Fruit fly (Drosophila melanogaster) whole organism, embryonic: ENCODE results near the gene CG7974.

Source experiments
- Atf6 ChIP-seq: fragments of 200-800 bp; sonication (Bioruptor generic); IDR thresholded peaks from 2 replicates; pipeline ENCODE4 v1.3.6; 2022; ENCODE audit warnings: missing biosample characterization, missing genetic modification characterization
- Blimp-1 ChIP-seq: fragments of 200-800 bp; sonication (Bioruptor generic); optimal IDR thresholded peaks from 3 replicates; lab custom pipeline; 2018; ENCODE audit warnings: missing biosample characterization, missing genetic modification characterization, mild to moderate bottlenecking, moderate library complexity, missing genetic modification reagents
- CG10431 ChIP-seq: fragments of 200-800 bp; sonication (Bioruptor generic); optimal IDR thresholded peaks from 3 replicates; lab custom pipeline; 2018; ENCODE audit warnings: missing biosample characterization, mild to moderate bottlenecking, missing genetic modification characterization
- CG12219 ChIP-seq: fragments of 200-800 bp; sonication (Bioruptor generic); optimal IDR thresholded peaks from 3 replicates; lab custom pipeline; 2018; ENCODE audit warnings: missing biosample characterization, mild to moderate bottlenecking, missing genetic modification characterization
- CG17186 ChIP-seq: fragments of 200-800 bp; sonication (Bioruptor generic); optimal IDR thresholded peaks from 3 replicates; lab custom pipeline; 2017; ENCODE audit warnings: missing biosample characterization, missing genetic modification reagents, missing genetic modification characterization
- CG17359 ChIP-seq: fragments of 200-800 bp; sonication (Bioruptor generic); optimal IDR thresholded peaks from 3 replicates; lab custom pipeline; 2018; ENCODE audit warnings: missing biosample characterization, mild to moderate bottlenecking, missing genetic modification characterization, moderate library complexity
- CG18011 ChIP-seq: fragments of 200-800 bp; sonication (Bioruptor generic); optimal IDR thresholded peaks from 2 replicates; lab custom pipeline; 2017; ENCODE audit warnings: missing biosample characterization, missing genetic modification characterization, mild to moderate bottlenecking, moderate library complexity, missing genotype
- CG3065 ChIP-seq: fragments of 200-800 bp; sonication (Bioruptor generic); optimal IDR thresholded peaks from 2 replicates; lab custom pipeline; 2016; ENCODE audit warnings: missing biosample characterization, missing genetic modification characterization
- CG31224 ChIP-seq: fragments of 200-800 bp; sonication (Bioruptor generic); IDR thresholded peaks from 2 replicates; pipeline ENCODE4 v1.3.6; 2022; ENCODE audit warnings: missing biosample characterization, missing genetic modification characterization
- CG3281 ChIP-seq: fragments of 200-800 bp; sonication (Bioruptor generic); optimal IDR thresholded peaks from 3 replicates; lab custom pipeline; 2017; ENCODE audit warnings: missing biosample characterization, mild to moderate bottlenecking, missing genetic modification characterization
- CG3407 ChIP-seq: fragments of 200-800 bp; sonication (Bioruptor generic); optimal IDR thresholded peaks from 2 replicates; lab custom pipeline; 2018; ENCODE audit warnings: missing biosample characterization, mild to moderate bottlenecking, missing genetic modification characterization
- CG4328 ChIP-seq: fragments of 200-800 bp; sonication (Bioruptor generic); optimal IDR thresholded peaks from 3 replicates; lab custom pipeline; 2017; ENCODE audit warnings: missing biosample characterization, missing genetic modification reagents, missing genetic modification characterization
- CG5245 ChIP-seq: fragments of 200-800 bp; sonication (Bioruptor generic); optimal IDR thresholded peaks from 3 replicates; lab custom pipeline; 2016; ENCODE audit warnings: missing biosample characterization, missing genetic modification characterization
- CG8290 ChIP-seq, 3 experiments: fragments of 200-800 bp; sonication (Bioruptor generic); optimal IDR thresholded peaks; 2 replicates each; lab custom pipeline; 2016 to 2019; ENCODE audit warnings: missing biosample characterization in 3 of 3, missing genetic modification characterization in 3 of 3, mild to moderate bottlenecking in 2 of 3, moderate library complexity in 1 of 3
- CG8944 ChIP-seq: fragments of 200-800 bp; sonication (Bioruptor generic); optimal IDR thresholded peaks from 3 replicates; lab custom pipeline; 2016; ENCODE audit warnings: missing biosample characterization, missing genetic modification characterization
- CG9932 ChIP-seq: fragments of 200-800 bp; sonication (Bioruptor generic); IDR thresholded peaks from 2 replicates; pipeline ENCODE4 v1.3.6; 2022; ENCODE audit warnings: missing biosample characterization, missing genetic modification characterization
- CTCF ChIP-seq: fragments of 200-800 bp; sonication (Bioruptor generic); optimal IDR thresholded peaks from 2 replicates; lab custom pipeline; 2017; ENCODE audit warnings: missing biosample characterization, mild to moderate bottlenecking, missing genetic modification characterization, moderate library complexity
- D ChIP-seq, 2 experiments: fragments of 200-800 bp in 1 of 2; fragments of >200 bp in 1 of 2; sonication (Bioruptor generic) in 1 of 2; optimal IDR thresholded peaks; 2 replicates in 1 of 2; 3 replicates in 1 of 2; lab custom pipeline; 2017; ENCODE audit warnings: mild to moderate bottlenecking in 1 of 2, missing biosample characterization in 1 of 2, missing genetic modification characterization in 1 of 2, missing genetic modification reagents in 1 of 2
- Dfd ChIP-seq, 2 experiments: fragments of >200 bp; optimal IDR thresholded peaks; 2 replicates each; lab custom pipeline; 2017; ENCODE audit warnings: missing biosample characterization in 2 of 2, missing genetic modification characterization in 2 of 2
- Doc2 ChIP-seq: fragments of 200-800 bp; sonication (Bioruptor generic); IDR thresholded peaks from 2 replicates; pipeline ENCODE4 v1.3.6; 2022; ENCODE audit warnings: missing biosample characterization, missing genetic modification characterization
- ERR ChIP-seq: fragments of 200-800 bp; sonication (Bioruptor generic); optimal IDR thresholded peaks from 2 replicates; lab custom pipeline; 2016; ENCODE audit warnings: missing biosample characterization, missing genetic modification characterization
- H15 ChIP-seq: fragments of 200-800 bp; sonication (Bioruptor generic); IDR thresholded peaks from 3 replicates; pipeline ENCODE4 v1.3.6; 2022; ENCODE audit warnings: missing biosample characterization, missing genetic modification characterization
- Kr ChIP-seq: fragments of 200-800 bp; sonication (Bioruptor generic); optimal IDR thresholded peaks from 2 replicates; lab custom pipeline; 2017; ENCODE audit warnings: missing biosample characterization, mild to moderate bottlenecking, missing genetic modification characterization
- Med ChIP-seq: fragments of 200-800 bp; sonication (Bioruptor generic); peaks from one replicate; lab custom pipeline; 2016; ENCODE audit warnings: missing biosample characterization, missing genetic modification characterization, mild to moderate bottlenecking, inconsistent platforms, moderate library complexity
- NC2α ChIP-seq: fragments of 200-800 bp; sonication (Bioruptor generic); optimal IDR thresholded peaks from 2 replicates; lab custom pipeline; 2016; ENCODE audit warnings: missing biosample characterization, missing genetic modification characterization
- Tbp ChIP-seq: fragments of >200 bp; optimal IDR thresholded peaks from 2 replicates; lab custom pipeline; 2018; ENCODE audit warnings: missing biosample characterization, missing genetic modification characterization
- ap ChIP-seq: fragments of 200-800 bp; sonication (Bioruptor generic); IDR thresholded peaks from 2 replicates; pipeline ENCODE4 v1.3.6; 2022; ENCODE audit warnings: missing biosample characterization, missing genetic modification characterization
- bab2 ChIP-seq: fragments of 200-800 bp; sonication (Bioruptor generic); optimal IDR thresholded peaks from 2 replicates; lab custom pipeline; 2016; ENCODE audit warnings: missing biosample characterization, missing genetic modification characterization
- br ChIP-seq: fragments of >200 bp; optimal IDR thresholded peaks from 2 replicates; lab custom pipeline; 2017
- btn ChIP-seq: fragments of 200-800 bp; sonication (Bioruptor generic); optimal IDR thresholded peaks from 2 replicates; lab custom pipeline; 2016; ENCODE audit warnings: missing biosample characterization, missing genetic modification characterization
- chif ChIP-seq, 2 experiments: fragments of 200-800 bp; sonication (Bioruptor generic); optimal IDR thresholded peaks; 3 replicates each; lab custom pipeline; 2016; ENCODE audit warnings: missing biosample characterization in 2 of 2, missing genetic modification characterization in 2 of 2
- chm ChIP-seq: fragments of 200-800 bp; sonication (Bioruptor generic); IDR thresholded peaks from 2 replicates; pipeline ENCODE4 v1.3.6; 2022; ENCODE audit warnings: missing biosample characterization, missing genetic modification characterization
- crp ChIP-seq, 2 experiments: fragments of 200-800 bp; sonication (Bioruptor generic); optimal IDR thresholded peaks; 2 replicates in 1 of 2; 3 replicates in 1 of 2; lab custom pipeline; 2017; ENCODE audit warnings: missing biosample characterization in 2 of 2, missing genetic modification characterization in 2 of 2, mild to moderate bottlenecking in 1 of 2, moderate library complexity in 1 of 2
- dm ChIP-seq: fragments of 200-800 bp; sonication (Bioruptor generic); optimal IDR thresholded peaks from 3 replicates; lab custom pipeline; 2016; ENCODE audit warnings: missing biosample characterization, missing genetic modification characterization
- fd102C ChIP-seq: fragments of 200-800 bp; sonication (Bioruptor generic); optimal IDR thresholded peaks from 2 replicates; lab custom pipeline; 2018; ENCODE audit warnings: missing biosample characterization, mild to moderate bottlenecking, missing genetic modification characterization, moderate library complexity
- fd96Cb ChIP-seq: fragments of 200-800 bp; sonication (Bioruptor generic); optimal IDR thresholded peaks from 2 replicates; lab custom pipeline; 2018; ENCODE audit warnings: missing biosample characterization, mild to moderate bottlenecking, missing genetic modification characterization, moderate library complexity
- gcm2 ChIP-seq: fragments of 200-800 bp; sonication (Bioruptor generic); optimal IDR thresholded peaks from 2 replicates; lab custom pipeline; 2016; ENCODE audit warnings: missing biosample characterization, missing genetic modification characterization
- gfzf ChIP-seq: fragments of 200-800 bp; sonication (Bioruptor generic); optimal IDR thresholded peaks from 2 replicates; lab custom pipeline; 2016; ENCODE audit warnings: missing biosample characterization, mild to moderate bottlenecking, missing genetic modification characterization, moderate library complexity
- hth ChIP-seq: fragments of >200 bp; optimal IDR thresholded peaks from 2 replicates; lab custom pipeline; 2017; ENCODE audit warnings: inconsistent platforms
- kay ChIP-seq: fragments of 200-800 bp; sonication (Bioruptor generic); optimal IDR thresholded peaks from 2 replicates; lab custom pipeline; 2016; ENCODE audit warnings: missing biosample characterization, missing genetic modification characterization
- onecut ChIP-seq: fragments of 200-800 bp; sonication (Bioruptor generic); IDR thresholded peaks from 2 replicates; pipeline ENCODE4 v1.3.6; 2022; ENCODE audit warnings: missing biosample characterization, missing genetic modification characterization
- p53 ChIP-seq: fragments of 200-800 bp; sonication (Bioruptor generic); optimal IDR thresholded peaks from 2 replicates; lab custom pipeline; 2016; ENCODE audit warnings: missing biosample characterization, missing genetic modification characterization
- sd ChIP-seq: fragments of 200-800 bp; sonication (Bioruptor generic); optimal IDR thresholded peaks from 3 replicates; lab custom pipeline; 2018; ENCODE audit warnings: missing biosample characterization, mild to moderate bottlenecking, missing genetic modification characterization, moderate library complexity
- sens-2 ChIP-seq: fragments of 200-800 bp; sonication (Bioruptor generic); IDR thresholded peaks from 2 replicates; pipeline ENCODE4 v1.3.6; 2022; ENCODE audit warnings: missing biosample characterization, missing genetic modification characterization
- slbo ChIP-seq: fragments of 200-800 bp; sonication (Bioruptor generic); IDR thresholded peaks from 2 replicates; pipeline ENCODE4 v1.3.6; 2022; ENCODE audit warnings: missing biosample characterization, missing genetic modification characterization
- slou ChIP-seq: fragments of 200-800 bp; sonication (Bioruptor generic); optimal IDR thresholded peaks from 3 replicates; lab custom pipeline; 2016; ENCODE audit warnings: missing biosample characterization, missing genetic modification characterization
- sna ChIP-seq: fragments of 200-800 bp; sonication (Bioruptor generic); IDR thresholded peaks from 2 replicates; pipeline ENCODE4 v1.3.6; 2022; ENCODE audit warnings: missing biosample characterization, missing genetic modification characterization; ENCODE audit not compliant: partially characterized antibody
- tio ChIP-seq: fragments of 200-800 bp; sonication (Bioruptor generic); optimal IDR thresholded peaks from 2 replicates; lab custom pipeline; 2017; ENCODE audit warnings: missing biosample characterization, missing genetic modification characterization, inconsistent platforms
- ttk ChIP-seq: fragments of 200-800 bp; sonication (Bioruptor generic); IDR thresholded peaks from 2 replicates; pipeline ENCODE4 v2.1.2; 2022; ENCODE audit warnings: missing biosample characterization, missing genetic modification characterization
- wek ChIP-seq: fragments of 200-800 bp; sonication (Bioruptor generic); optimal IDR thresholded peaks from 3 replicates; lab custom pipeline; 2018; ENCODE audit warnings: missing biosample characterization, mild to moderate bottlenecking, missing genetic modification characterization, moderate library complexity

Gene CG7974

dm6 chr3L:1690727-1691413 lies 25.9 kb downstream of the CG7974 start (continued):
- TF ChIP-seq chif (GFP tag; optimal IDR thresholded peaks at IDR 0.05; lab: Kevin White, UChicago) (peak in 1 of 2 experiments; percentile 30), onecut (peak; percentile 37; the same call in 1 of the 2 replicates), slou (no peak), CG8944 (peak; percentile 8), NC2α (GFP tag; lab: Kevin White, UChicago) (no peak), H15 (peak; percentile 40; the same call in 1 of the 3 replicates), CG9932 (GFP tag; lab: Robert Waterston, UW) (no peak), CG17186 (GFP tag; lab: Kevin White, UChicago) (peak; percentile 9), tio (GFP tag; lab: Kevin White, UChicago) (peak; percentile 20), CG3065 (GFP tag; lab: Kevin White, UChicago) (no peak), sd (tag; lab: Kevin White, UChicago) (no peak), btn (GFP tag; lab: Kevin White, UChicago) (no peak), Med (GFP tag; lab: Kevin White, UChicago) (peak; percentile 76), bab2 (GFP tag; lab: Kevin White, UChicago) (peak; percentile 28), wek (GFP tag; lab: Kevin White, UChicago) (peak; percentile 71), fd96Cb (tag; lab: Kevin White, UChicago) (peak; percentile 49), gcm2 (GFP tag; lab: Kevin White, UChicago) (no peak), gfzf (GFP tag; lab: Kevin White, UChicago) (no peak), sens-2 (GFP tag; lab: Robert Waterston, UW) (no peak), Dfd (GFP tag; optimal IDR thresholded peaks at IDR 0.05; lab: Kevin White, UChicago) (no peak), ap (GFP tag; lab: Robert Waterston, UW) (no peak), CG8290 (GFP tag; optimal IDR thresholded peaks at IDR 0.05; lab: Kevin White, UChicago) (no peak), CG8290 (tag; optimal IDR thresholded peaks at IDR 0.05; lab: Kevin White, UChicago) (peak in 1 of 2 experiments; percentile 6), ERR (GFP tag; lab: Kevin White, UChicago) (no peak), CG3407 (peak; percentile 57), CG18011 (GFP tag; lab: Kevin White, UChicago) (no peak), Atf6 (no peak), CG5245 (GFP tag; lab: Kevin White, UChicago) (peak; percentile 22), Tbp (GFP tag; lab: Kevin White, UChicago) (no peak), p53 (GFP tag; lab: Kevin White, UChicago) (peak; percentile 15), hth (lab: Kevin White, UChicago) (no peak), Doc2 (GFP tag; lab: Robert Waterston, UW) (no peak), dm (GFP tag; lab: Kevin White, UChicago) (no peak), CG10431 (GFP tag; lab: Kevin White, UChicago) (peak; percentile 69), kay (GFP tag; lab: Kevin White, UChicago) (peak; percentile 9), fd102C (GFP tag; lab: Kevin White, UChicago) (no peak), Blimp-1 (GFP tag; lab: Kevin White, UChicago) (peak; percentile 58), CG4328 (peak; percentile 42), Kr (GFP tag; lab: Kevin White, UChicago) (no peak), CTCF (GFP tag; lab: Kevin White, UChicago) (no peak), CG3281 (GFP tag; lab: Kevin White, UChicago) (no peak), sna (GFP tag; lab: Robert Waterston, UW) (no peak), ttk (GFP tag; lab: Robert Waterston, UW) (peak; percentile 56; the same call in 1 of the 2 replicates), crp (GFP tag; optimal IDR thresholded peaks at IDR 0.05; lab: Kevin White, UChicago) (no peak), CG12219 (GFP tag; lab: Kevin White, UChicago) (peak; percentile 7), CG17359 (tag; lab: Kevin White, UChicago) (peak; percentile 52), D (optimal IDR thresholded peaks at IDR 0.05; lab: Kevin White, UChicago) (no peak), D (GFP tag; optimal IDR thresholded peaks at IDR 0.05; lab: Kevin White, UChicago) (peak; percentile 50), chm (peak; percentile 10; the same call in 1 of the 2 replicates), br (no peak), slbo (peak; percentile 28; the same call in 1 of the 2 replicates), CG31224 (GFP tag; lab: Robert Waterston, UW) (no peak)
